Worm (Caenorhabditis elegans) whole organism, young adult: ENCODE results near the gene drd-5.

Experiments
- B0336.3 ChIP-seq: fragments of 200-800 bp; sonication (Bioruptor generic); IDR thresholded peaks from 2 replicates; pipeline ENCODE4 v1.3.6; 2022; ENCODE audit warnings: missing genetic modification characterization, missing compliant biosample characterization
- C06A6.2 ChIP-seq: fragments of 200-800 bp; sonication (Bioruptor generic); conservative IDR thresholded peaks from 2 replicates; pipeline ENCODE4 v1.3.6; 2022; ENCODE audit warnings: missing genetic modification characterization, missing compliant biosample characterization
- D2030.7 ChIP-seq: fragments of 200-800 bp; sonication (Bioruptor generic); IDR thresholded peaks from 2 replicates; pipeline ENCODE4 v1.3.6; 2022; ENCODE audit warnings: missing genetic modification reagents, missing genetic modification characterization, missing compliant biosample characterization
- F10E7.11 ChIP-seq: sonication (generic microtip); optimal IDR thresholded peaks from 2 replicates; lab custom pipeline; 2017; ENCODE audit warnings: mild to moderate bottlenecking, missing genetic modification characterization, moderate library complexity, missing compliant biosample characterization
- F39B2.1 ChIP-seq: fragments of 200-800 bp; sonication (Bioruptor generic); IDR thresholded peaks from 2 replicates; pipeline ENCODE4 v1.3.6; 2022; ENCODE audit warnings: missing genetic modification reagents, missing genetic modification characterization, missing compliant biosample characterization
- Y53F4B.3 ChIP-seq: fragments of 200-800 bp; sonication (Bioruptor generic); IDR thresholded peaks from 2 replicates; pipeline ENCODE4 v1.3.6; 2022; ENCODE audit warnings: missing genetic modification reagents, missing genetic modification characterization, missing compliant biosample characterization
- Y95B8A.8 ChIP-seq: fragments of 200-800 bp; sonication (Bioruptor generic); IDR thresholded peaks from 2 replicates; pipeline ENCODE4 v1.3.6; 2022; ENCODE audit warnings: missing genetic modification reagents, missing genetic modification characterization, missing compliant biosample characterization
- atf-7 ChIP-seq: sonication (generic microtip); optimal IDR thresholded peaks from 2 replicates; lab custom pipeline; 2017; ENCODE audit warnings: mild to moderate bottlenecking, missing genetic modification characterization, missing compliant biosample characterization
- attf-3 ChIP-seq: fragments of 200-800 bp; sonication (Bioruptor generic); conservative IDR thresholded peaks from 2 replicates; pipeline ENCODE4 v1.3.6; 2022; ENCODE audit warnings: missing genetic modification reagents, missing genetic modification characterization, missing compliant biosample characterization
- bed-1 ChIP-seq: fragments of 200-800 bp; sonication (Bioruptor generic); IDR thresholded peaks from 2 replicates; pipeline ENCODE4 v1.3.6; 2022; ENCODE audit warnings: missing genetic modification reagents, missing genetic modification characterization, missing compliant biosample characterization
- ccch-3 ChIP-seq: fragments of 200-800 bp; sonication (Bioruptor generic); optimal IDR thresholded peaks from 2 replicates; lab custom pipeline; 2018; ENCODE audit warnings: mild to moderate bottlenecking, missing genetic modification characterization, missing compliant biosample characterization
- cebp-2 ChIP-seq: fragments of 200-800 bp; sonication (Bioruptor generic); IDR thresholded peaks from 2 replicates; pipeline ENCODE4 v1.3.6; 2022; ENCODE audit warnings: missing genetic modification characterization, missing compliant biosample characterization
- ceh-40 ChIP-seq: fragments of 200-800 bp; sonication (Bioruptor generic); IDR thresholded peaks from 2 replicates; pipeline ENCODE4 v1.3.6; 2022; ENCODE audit warnings: missing genetic modification characterization, missing compliant biosample characterization
- ceh-91 ChIP-seq: fragments of 200-800 bp; sonication (Bioruptor generic); IDR thresholded peaks from 2 replicates; pipeline ENCODE4 v1.3.6; 2022; ENCODE audit warnings: missing genetic modification reagents, missing genetic modification characterization, missing compliant biosample characterization
- die-1 ChIP-seq: sonication (generic microtip); optimal IDR thresholded peaks from 2 replicates; lab custom pipeline; 2016; ENCODE audit warnings: missing genotype, mild to moderate bottlenecking, missing genetic modification characterization, missing compliant biosample characterization
- dox-1 ChIP-seq: fragments of 200-800 bp; sonication (Bioruptor generic); IDR thresholded peaks from 2 replicates; pipeline ENCODE4 v1.3.6; 2022; ENCODE audit warnings: missing genetic modification reagents, missing genetic modification characterization, missing compliant biosample characterization
- efl-1 ChIP-seq: fragments of 150-350 bp; optimal IDR thresholded peaks from 2 replicates; lab custom pipeline; 2014; ENCODE audit warnings: missing biosample characterization, missing genetic modification reagents, missing genetic modification characterization
- ekl-4 ChIP-seq: fragments of 200-800 bp; sonication (Bioruptor generic); IDR thresholded peaks from 2 replicates; pipeline ENCODE4 v1.3.6; 2022; ENCODE audit warnings: missing genetic modification reagents, missing genetic modification characterization, missing compliant biosample characterization
- him-1 ChIP-seq: sonication (generic microtip); optimal IDR thresholded peaks from 2 replicates; lab custom pipeline; 2016; ENCODE audit warnings: missing genotype, missing genetic modification reagents, missing genetic modification characterization, missing compliant biosample characterization
- hmg-1.2 ChIP-seq: fragments of 200-800 bp; sonication (Bioruptor generic); IDR thresholded peaks from 2 replicates; pipeline ENCODE4 v1.3.6; 2022; ENCODE audit warnings: missing genetic modification reagents, missing genetic modification characterization, missing compliant biosample characterization
- let-526 ChIP-seq: fragments of 200-800 bp; sonication (Bioruptor generic); IDR thresholded peaks from 2 replicates; pipeline ENCODE4 v1.3.6; 2022; ENCODE audit warnings: missing genetic modification reagents, missing genetic modification characterization, missing compliant biosample characterization
- let-607 ChIP-seq, 2 experiments: fragments of 200-800 bp in 1 of 2; sonication (Bioruptor generic) in 1 of 2; sonication (generic microtip) in 1 of 2; optimal IDR thresholded peaks; 2 replicates each; lab custom pipeline; 2016 to 2018; ENCODE audit warnings: mild to moderate bottlenecking in 2 of 2, missing compliant biosample characterization in 2 of 2, missing genetic modification characterization in 2 of 2, moderate library complexity in 2 of 2, missing genotype in 1 of 2
- lin-26 ChIP-seq: fragments of 200-800 bp; sonication (Bioruptor generic); IDR thresholded peaks from 2 replicates; pipeline ENCODE4 v1.3.6; 2022; ENCODE audit warnings: missing genetic modification reagents, missing genetic modification characterization, missing compliant biosample characterization
- lin-35 ChIP-seq, 3 experiments: fragments of 150-350 bp in 2 of 3; sonication (generic microtip) in 1 of 3; optimal IDR thresholded peaks; 2 replicates each; lab custom pipeline; 2014 to 2018; ENCODE audit warnings: missing biosample characterization in 3 of 3, missing genetic modification characterization in 3 of 3, missing genetic modification reagents in 3 of 3
- madf-6 ChIP-seq: fragments of 200-800 bp; sonication (Bioruptor generic); IDR thresholded peaks from 2 replicates; pipeline ENCODE4 v1.3.6; 2022; ENCODE audit warnings: missing genetic modification reagents, missing genetic modification characterization, missing compliant biosample characterization
- mel-28 ChIP-seq: sonication (generic microtip); optimal IDR thresholded peaks from 2 replicates; lab custom pipeline; 2016; ENCODE audit warnings: borderline replicate concordance, mild to moderate bottlenecking, missing genetic modification characterization, missing compliant biosample characterization
- nhr-80 ChIP-seq: sonication (generic microtip); optimal IDR thresholded peaks from 2 replicates; lab custom pipeline; 2016; ENCODE audit warnings: missing genetic modification characterization, missing compliant biosample characterization
- sdz-38 ChIP-seq: sonication (generic microtip); optimal IDR thresholded peaks from 2 replicates; lab custom pipeline; 2016; ENCODE audit warnings: missing genotype, missing genetic modification characterization, missing compliant biosample characterization
- sea-2 ChIP-seq: fragments of 200-800 bp; sonication (Bioruptor generic); IDR thresholded peaks from 2 replicates; pipeline ENCODE4 v1.3.6; 2022; ENCODE audit warnings: missing genetic modification characterization, missing compliant biosample characterization
- tbx-9 ChIP-seq: sonication (generic microtip); optimal IDR thresholded peaks from 2 replicates; lab custom pipeline; 2016; ENCODE audit warnings: borderline replicate concordance, missing genetic modification characterization, inconsistent platforms, missing compliant biosample characterization
- unc-62 ChIP-seq: fragments of 150-350 bp; optimal IDR thresholded peaks from 2 replicates; lab custom pipeline; 2014; ENCODE audit warnings: missing biosample characterization, missing genetic modification reagents, missing genetic modification characterization
- xnd-1 ChIP-seq: sonication (generic microtip); optimal IDR thresholded peaks from 2 replicates; lab custom pipeline; 2016; ENCODE audit warnings: missing genotype, missing genetic modification reagents, missing genetic modification characterization, missing compliant biosample characterization

Gene drd-5

ce11 chrX:8340393-8340792 is 5.8 kb downstream of the drd-5 start, which contains the start of gene F55E10.2:
TSS of gene F55E10.2 (plus strand) at chrX:8340693.
- TF ChIP-seq nhr-80 (tag; lab: Kevin White, UChicago) (no peak), xnd-1 (tag; lab: Kevin White, UChicago) (no peak), let-607 (tag; optimal IDR thresholded peaks at IDR 0.05; lab: Kevin White, UChicago) (no peak), sea-2 (GFP tag; lab: Robert Waterston, UW) (no peak), tbx-9 (tag; lab: Kevin White, UChicago) (no peak), B0336.3 (GFP tag; lab: Robert Waterston, UW) (no peak), sdz-38 (tag; lab: Kevin White, UChicago) (no peak), hmg-1.2 (GFP tag; lab: Robert Waterston, UW) (no peak), unc-62 (GFP tag; lab: Kevin White, UChicago) (no peak), him-1 (tag; lab: Kevin White, UChicago) (no peak)

DNA sequence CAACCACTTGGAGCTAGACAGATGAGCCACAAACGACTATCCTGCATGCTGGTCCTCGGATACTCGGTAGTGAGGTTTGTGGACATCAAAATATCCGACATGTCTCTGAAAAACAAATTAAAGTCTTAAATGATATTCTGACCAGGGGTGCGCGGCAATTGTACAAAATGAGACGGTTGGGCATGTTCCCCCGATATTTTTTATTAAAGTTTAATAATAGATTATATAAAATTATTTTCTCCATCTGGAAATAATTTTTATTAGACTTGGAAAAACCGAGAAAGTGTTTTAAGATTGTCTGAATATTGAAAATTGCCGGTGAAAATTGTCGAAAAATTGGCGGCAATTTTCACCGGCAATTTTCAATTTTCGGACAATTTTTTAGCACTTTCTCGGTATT is 18.3 kb downstream of the drd-5 start, which contains the start of gene F55E10.4:
Gene F55E10.4 (minus strand): TSS at position 101 of the 400 bp plus-strand sequence.
- no peak for TF ChIP-seq F39B2.1 (GFP tag; lab: Robert Waterston, UW)
- no peak for TF ChIP-seq ekl-4
- no peak for TF ChIP-seq efl-1 (GFP tag; lab: Kevin White, UChicago)
- TF ChIP-seq D2030.7 (GFP tag; lab: Robert Waterston, UW), result no peak
- no peak for TF ChIP-seq attf-3
- no peak for TF ChIP-seq Y53F4B.3 (GFP tag; lab: Robert Waterston, UW)
- no peak for TF ChIP-seq bed-1
- TF ChIP-seq Y95B8A.8, result no peak
- no peak for TF ChIP-seq die-1
- no peak for TF ChIP-seq lin-26 (GFP tag; lab: Robert Waterston, UW)

ce11 chrX:8326394-8326793 is 19.8 kb downstream of the drd-5 start, which contains the start of gene R09F10.8:
TSS of gene R09F10.8 (minus strand) at chrX:8326451.
- TF ChIP-seq ccch-3 (GFP tag; lab: Kevin White, UChicago) (no peak), mel-28 (tag; lab: Kevin White, UChicago) (no peak), lin-35 (GFP tag; optimal IDR thresholded peaks at IDR 0.05; lab: Kevin White, UChicago) (no peak), efl-1 (GFP tag; lab: Kevin White, UChicago) (peak; percentile 32), ceh-40 (GFP tag; lab: Robert Waterston, UW) (no peak), madf-6 (GFP tag; lab: Robert Waterston, UW) (peak; percentile 45; the same call in 1 of the 2 replicates), F10E7.11 (tag; lab: Kevin White, UChicago) (no peak), ceh-91 (GFP tag; lab: Robert Waterston, UW) (no peak), let-526 (GFP tag; lab: Robert Waterston, UW) (no peak), C06A6.2 (GFP tag; lab: Robert Waterston, UW) (no peak), atf-7 (tag; lab: Kevin White, UChicago) (no peak), let-607 (tag; optimal IDR thresholded peaks at IDR 0.05; lab: Kevin White, UChicago) (no peak), cebp-2 (GFP tag; lab: Robert Waterston, UW) (no peak), dox-1 (GFP tag; lab: Robert Waterston, UW) (peak; percentile 41; the same call in 1 of the 2 replicates)

DNA sequence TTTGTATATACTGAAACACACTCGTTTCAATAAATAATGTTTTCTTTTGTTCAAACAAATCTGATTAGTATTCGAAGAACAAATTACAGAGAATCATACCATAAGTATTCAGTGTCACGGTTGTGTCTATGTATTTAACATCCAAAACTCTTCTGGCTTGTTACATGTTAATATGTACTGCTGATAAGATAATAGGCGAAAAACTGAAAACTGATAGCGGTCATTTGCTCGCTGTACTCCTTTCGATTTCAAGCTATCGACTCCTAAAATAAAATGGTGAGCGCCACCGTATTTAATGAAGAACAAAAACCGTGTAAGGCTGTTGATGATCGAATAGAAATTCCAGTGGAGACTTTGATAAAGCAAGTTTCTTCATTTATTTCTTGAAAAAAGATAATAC is 22.8 kb downstream of the drd-5 start, which contains the start of gene R09F10.1:
Gene R09F10.1 (plus strand): TSS at position 222 of the 400 bp plus-strand sequence.
- TF ChIP-seq dox-1 (GFP tag; lab: Robert Waterston, UW) (peak; percentile 14; the same call in 1 of the 2 replicates), nhr-80 (tag; lab: Kevin White, UChicago) (peak; percentile 72), F39B2.1 (GFP tag; lab: Robert Waterston, UW) (no peak)
